Fruit fly (Drosophila melanogaster) whole organism, prepupa: Measurements from ENCODE around the gene Cyp312a1.

Source experiments
- CG10631 ChIP-seq: fragments of 200-800 bp; sonication (Bioruptor generic); optimal IDR thresholded peaks from 2 replicates; lab custom pipeline; 2016; ENCODE audit warnings: missing biosample characterization, missing genetic modification characterization
- CG3032 ChIP-seq: fragments of 200-800 bp; optimal IDR thresholded peaks from 2 replicates; lab custom pipeline; 2019; ENCODE audit warnings: missing biosample characterization, mild to moderate bottlenecking, missing genetic modification characterization, moderate library complexity
- CG6808 ChIP-seq: fragments of 200-800 bp; sonication (Bioruptor generic); optimal IDR thresholded peaks from 3 replicates; lab custom pipeline; 2017; ENCODE audit warnings: missing biosample characterization, missing genetic modification characterization, mild to moderate bottlenecking, moderate library complexity, missing genetic modification reagents
- CG8319 ChIP-seq: fragments of 200-800 bp; sonication (Bioruptor generic); optimal IDR thresholded peaks from 3 replicates; lab custom pipeline; 2016; ENCODE audit warnings: missing biosample characterization, missing genetic modification characterization
- Ets96B ChIP-seq: fragments of 200-800 bp; optimal IDR thresholded peaks from 2 replicates; lab custom pipeline; 2019; ENCODE audit warnings: missing biosample characterization, mild to moderate bottlenecking, missing genetic modification characterization, moderate library complexity
- Gug ChIP-seq: fragments of 200-800 bp; sonication (Bioruptor generic); IDR thresholded peaks from 2 replicates; pipeline ENCODE4 v1.3.6; 2022; ENCODE audit warnings: missing biosample characterization, missing genetic modification characterization
- Hr39 ChIP-seq: fragments of 200-800 bp; sonication (Bioruptor generic); optimal IDR thresholded peaks from 2 replicates; lab custom pipeline; 2016; ENCODE audit warnings: missing biosample characterization, missing genetic modification characterization
- Hr4 ChIP-seq: fragments of 200-800 bp; sonication (Bioruptor generic); optimal IDR thresholded peaks from 3 replicates; lab custom pipeline; 2016; ENCODE audit warnings: missing biosample characterization, missing genetic modification characterization
- OdsH ChIP-seq: fragments of 200-800 bp; sonication (Bioruptor generic); optimal IDR thresholded peaks from 3 replicates; lab custom pipeline; 2016; ENCODE audit warnings: missing biosample characterization, missing genetic modification characterization
- Sox102F ChIP-seq: fragments of 200-800 bp; sonication (Bioruptor generic); optimal IDR thresholded peaks from 2 replicates; lab custom pipeline; 2016; ENCODE audit warnings: missing biosample characterization, mild to moderate bottlenecking, missing genetic modification characterization
- cyc ChIP-seq: fragments of 200-800 bp; sonication (Bioruptor generic); optimal IDR thresholded peaks from 3 replicates; lab custom pipeline; 2016; ENCODE audit warnings: missing biosample characterization, missing genetic modification characterization
- eg ChIP-seq: fragments of 200-800 bp; sonication (Bioruptor generic); IDR thresholded peaks from 3 replicates; pipeline ENCODE4 v1.3.6; 2022; ENCODE audit warnings: missing biosample characterization, missing genetic modification characterization
- lz ChIP-seq: fragments of 200-800 bp; sonication (Bioruptor generic); optimal IDR thresholded peaks from 3 replicates; lab custom pipeline; 2016; ENCODE audit warnings: missing biosample characterization, missing genetic modification characterization
- net ChIP-seq: fragments of 200-800 bp; sonication (Bioruptor generic); optimal IDR thresholded peaks from 3 replicates; lab custom pipeline; 2016; ENCODE audit warnings: missing biosample characterization, missing genetic modification characterization
- pdm3 ChIP-seq: fragments of 200-800 bp; sonication (Bioruptor generic); optimal IDR thresholded peaks from 3 replicates; lab custom pipeline; 2016; ENCODE audit warnings: missing biosample characterization, missing genetic modification characterization
- vri ChIP-seq: fragments of 200-800 bp; sonication (Bioruptor generic); optimal IDR thresholded peaks from 3 replicates; lab custom pipeline; 2016; ENCODE audit warnings: missing biosample characterization, mild to moderate bottlenecking, missing genetic modification characterization

Gene Cyp312a1

dm6 chr3L:18079610-18080497 lies 52.6 kb downstream of the Cyp312a1 start (continued):
- TF ChIP-seq cyc (GFP tag; lab: Kevin White, UChicago) (peak; percentile 14), CG8319 (GFP tag; lab: Kevin White, UChicago) (no peak), Gug (GFP tag; lab: Robert Waterston, UW) (peak; percentile 68), eg (peak; percentile 80), net (GFP tag; lab: Kevin White, UChicago) (peak; percentile 59), OdsH (GFP tag; lab: Kevin White, UChicago) (peak; percentile 67), CG3032 (tag; lab: Kevin White, UChicago) (peak; percentile 78), pdm3 (GFP tag; lab: Kevin White, UChicago) (peak; percentile 49), CG10631 (GFP tag; lab: Kevin White, UChicago) (peak; percentile 89), Hr39 (GFP tag; lab: Kevin White, UChicago) (no peak), Hr4 (GFP tag; lab: Kevin White, UChicago) (peak; percentile 73), vri (GFP tag; lab: Kevin White, UChicago) (no peak), lz (GFP tag; lab: Kevin White, UChicago) (peak; percentile 28), Sox102F (peak; percentile 35), CG6808 (GFP tag; lab: Kevin White, UChicago) (peak; percentile 87)

dm6 chr3L:18079123-18079522 lies 53.4 kb downstream of the Cyp312a1 start:
- TF ChIP-seq Ets96B (tag; lab: Kevin White, UChicago): no peak
